Fruit fly (Drosophila melanogaster): ENCODE data around the gene CG5180.

DNA sequence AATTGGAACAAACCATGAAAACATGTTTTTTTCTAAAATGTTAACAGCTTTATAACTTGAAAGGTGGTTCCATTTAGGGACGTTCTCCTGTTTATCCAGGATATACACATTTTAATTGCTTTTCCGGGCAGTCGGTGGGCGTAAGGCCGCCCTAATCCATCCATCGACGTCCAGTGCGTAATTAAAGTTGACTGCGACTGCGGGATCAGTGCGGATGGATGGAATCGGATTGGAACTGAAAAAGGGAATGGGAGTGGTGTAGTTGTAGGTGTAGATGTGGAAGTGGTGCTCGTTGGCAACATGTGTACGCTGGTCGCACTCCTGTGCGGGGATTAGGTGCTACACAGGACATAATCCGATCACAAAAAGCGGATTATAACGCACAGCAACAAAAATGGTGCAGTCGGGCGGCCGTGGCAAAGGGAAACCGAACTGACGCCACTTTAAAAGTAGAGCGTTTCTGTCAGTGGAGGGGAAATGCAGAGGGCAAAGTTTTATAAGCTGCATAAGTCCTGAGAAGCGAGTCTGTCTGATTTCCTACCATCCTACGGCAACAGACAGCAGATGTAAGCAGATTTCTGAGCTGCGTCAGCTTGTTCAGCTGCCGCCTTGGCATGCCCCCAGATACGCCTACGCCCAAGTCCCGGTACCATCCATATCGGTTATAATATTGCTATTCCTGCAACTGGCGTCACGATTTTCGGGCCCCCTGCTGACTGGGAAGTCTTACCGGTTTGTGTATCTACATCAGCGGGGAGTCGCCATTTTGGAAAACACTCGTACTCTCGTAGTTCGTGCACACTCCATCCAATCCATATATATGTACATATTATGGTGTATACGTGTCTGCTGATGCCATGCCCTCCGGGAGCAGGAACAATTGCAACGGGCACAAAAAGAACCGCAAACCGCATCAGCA lies 39.9 kb downstream of the CG5180 start:
- TF ChIP-seq pan (optimal IDR thresholded peaks at IDR 0.05) (no peak), CG8478 (optimal IDR thresholded peaks at IDR 0.05) (no peak), usp (GFP tag; optimal IDR thresholded peaks at IDR 0.05) (no peak), psq (optimal IDR thresholded peaks at IDR 0.05) (no peak), EcR (GFP tag; optimal IDR thresholded peaks at IDR 0.05) (no peak), Dll (optimal IDR thresholded peaks at IDR 0.05) (no peak)

All from whole organism.